Fruit fly (Drosophila melanogaster): Measurements from ENCODE around the gene capt.

DNA sequence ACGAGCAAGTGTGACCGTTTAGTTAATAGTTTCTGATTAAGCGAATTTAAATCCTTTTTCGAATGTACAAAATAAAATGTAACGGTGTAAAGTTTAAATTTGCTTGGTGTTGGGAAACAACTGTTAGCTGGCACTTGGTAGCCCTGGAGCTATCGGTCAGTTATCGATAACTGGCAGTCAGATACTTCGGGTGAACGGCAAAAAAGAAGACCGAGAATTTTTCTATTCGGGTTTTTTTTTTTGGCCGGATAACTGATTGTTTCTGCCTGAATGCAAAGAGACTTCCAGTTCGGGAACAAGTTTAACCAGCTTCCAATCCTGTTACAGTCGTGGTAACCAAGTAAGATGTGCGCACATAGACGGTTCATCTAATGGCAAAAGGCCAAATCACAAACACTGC lies 19.5 kb upstream of the capt start, which contains the start of gene CG4896:
- TF ChIP-seq rgr (GFP tag; optimal IDR thresholded peaks at IDR 0.05) (no peak), Abd-B (GFP tag; optimal IDR thresholded peaks at IDR 0.05) (no peak), psq (GFP tag; optimal IDR thresholded peaks at IDR 0.05) (no peak), jim (GFP tag; optimal IDR thresholded peaks at IDR 0.05) (no peak)
